Worm (Caenorhabditis elegans) whole organism, L4/young adult: Measurements from ENCODE around the gene ccg-1.

Experiments
- dao-5 ChIP-seq: sonication (generic microtip); optimal IDR thresholded peaks from 2 replicates; lab custom pipeline; 2016; ENCODE audit warnings: missing genotype, missing genetic modification characterization, moderate library complexity, missing compliant biosample characterization
- him-1 ChIP-seq: sonication (generic microtip); optimal IDR thresholded peaks from 2 replicates; lab custom pipeline; 2016; ENCODE audit warnings: missing genotype, missing genetic modification reagents, missing genetic modification characterization, missing compliant biosample characterization

DNA sequence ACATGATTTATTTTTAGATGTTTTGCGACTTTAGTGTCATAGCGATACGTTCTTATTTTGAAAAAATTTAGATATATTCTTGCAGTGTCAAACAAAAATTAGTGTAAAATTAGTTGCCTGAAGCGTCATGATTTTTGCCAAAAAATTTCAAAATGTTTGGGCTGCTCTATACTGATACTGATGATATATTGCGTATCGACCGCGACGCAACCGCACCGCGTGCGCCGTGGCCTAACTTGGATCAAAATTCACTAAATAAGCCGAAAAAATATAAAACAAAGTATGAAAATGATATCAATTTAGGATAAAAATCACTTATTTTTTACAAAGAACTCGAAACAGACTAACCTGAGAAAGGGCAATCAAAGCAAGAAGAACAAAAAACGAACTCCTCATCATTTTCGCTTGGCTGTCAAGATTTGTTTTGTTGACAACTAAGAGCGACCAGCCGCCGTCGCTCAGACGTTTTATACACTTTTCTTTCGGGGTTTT is at the start of gene ccg-1:
- TF ChIP-seq dao-5 (tag; lab: Kevin White, UChicago), result no peak
- TF ChIP-seq him-1, result no peak
